Fruit fly (Drosophila melanogaster) whole organism, embryonic: ENCODE data around the gene CG7518.
A peak's percentile ranks its signal among the peaks of the same experiment; 100 is the strongest.

Experiments
- Abd-B ChIP-seq: fragments of 200-800 bp; sonication (Bioruptor generic); optimal IDR thresholded peaks from 2 replicates; lab custom pipeline; 2018; ENCODE audit warnings: missing biosample characterization, mild to moderate bottlenecking, missing genetic modification characterization, moderate library complexity
- Atf6 ChIP-seq: fragments of 200-800 bp; sonication (Bioruptor generic); IDR thresholded peaks from 2 replicates; pipeline ENCODE4 v1.3.6; 2022; ENCODE audit warnings: missing biosample characterization, missing genetic modification characterization
- CG10543 ChIP-seq: fragments of 200-800 bp; sonication (Bioruptor generic); optimal IDR thresholded peaks from 3 replicates; lab custom pipeline; 2017; ENCODE audit warnings: missing biosample characterization, mild to moderate bottlenecking, missing genetic modification characterization, moderate library complexity
- CG10959 ChIP-seq: fragments of 200-800 bp; sonication (Bioruptor generic); IDR thresholded peaks from 2 replicates; pipeline ENCODE4 v1.3.6; 2022; ENCODE audit warnings: missing biosample characterization, missing genetic modification characterization
- CG11695 ChIP-seq: fragments of 200-800 bp; sonication (Bioruptor generic); IDR thresholded peaks from 3 replicates; pipeline ENCODE4 v1.3.6; 2022; ENCODE audit warnings: missing biosample characterization, missing genetic modification characterization
- CG13894 ChIP-seq: fragments of 200-800 bp; sonication (Bioruptor generic); optimal IDR thresholded peaks from 3 replicates; lab custom pipeline; 2018; ENCODE audit warnings: missing biosample characterization, mild to moderate bottlenecking, missing genetic modification characterization, moderate library complexity
- CG17186 ChIP-seq: fragments of 200-800 bp; sonication (Bioruptor generic); optimal IDR thresholded peaks from 3 replicates; lab custom pipeline; 2017; ENCODE audit warnings: missing biosample characterization, missing genetic modification reagents, missing genetic modification characterization
- CG18011 ChIP-seq: fragments of 200-800 bp; sonication (Bioruptor generic); optimal IDR thresholded peaks from 2 replicates; lab custom pipeline; 2017; ENCODE audit warnings: missing biosample characterization, missing genetic modification characterization, mild to moderate bottlenecking, moderate library complexity, missing genotype
- CG18262 ChIP-seq: fragments of 200-800 bp; optimal IDR thresholded peaks from 3 replicates; lab custom pipeline; 2019; ENCODE audit warnings: missing biosample characterization, mild to moderate bottlenecking, missing genetic modification characterization, moderate library complexity
- CG18764 ChIP-seq: fragments of 200-800 bp; sonication (Bioruptor generic); optimal IDR thresholded peaks from 3 replicates; lab custom pipeline; 2016; ENCODE audit warnings: missing biosample characterization, missing genetic modification characterization
- CG30403 ChIP-seq: fragments of 200-800 bp; sonication (Bioruptor generic); optimal IDR thresholded peaks from 3 replicates; lab custom pipeline; 2016; ENCODE audit warnings: missing biosample characterization, missing genetic modification characterization
- CG3163 ChIP-seq: fragments of 200-800 bp; sonication (Bioruptor generic); optimal IDR thresholded peaks from 3 replicates; lab custom pipeline; 2016; ENCODE audit warnings: missing biosample characterization, missing genetic modification characterization
- CG33557 ChIP-seq: fragments of 200-800 bp; sonication (Bioruptor generic); optimal IDR thresholded peaks from 2 replicates; lab custom pipeline; 2019; ENCODE audit warnings: missing biosample characterization, mild to moderate bottlenecking, missing genetic modification characterization, moderate library complexity
- CG5180 ChIP-seq: fragments of 200-800 bp; sonication (Bioruptor generic); optimal IDR thresholded peaks from 3 replicates; lab custom pipeline; 2017; ENCODE audit warnings: missing biosample characterization, missing genetic modification characterization, mild to moderate bottlenecking, moderate library complexity, missing genetic modification reagents
- CG6175 ChIP-seq: fragments of 200-800 bp; sonication (Bioruptor generic); IDR thresholded peaks from 3 replicates; pipeline ENCODE4 v1.3.6; 2022; ENCODE audit warnings: missing biosample characterization, missing genetic modification characterization
- CG6272 ChIP-seq: fragments of 200-800 bp; sonication (Bioruptor generic); IDR thresholded peaks from 2 replicates; pipeline ENCODE4 v1.3.6; 2022; ENCODE audit warnings: missing biosample characterization, missing genetic modification characterization
- CG6765 ChIP-seq: fragments of 200-800 bp; sonication (Bioruptor generic); optimal IDR thresholded peaks from 3 replicates; lab custom pipeline; 2017; ENCODE audit warnings: missing biosample characterization, mild to moderate bottlenecking, missing genetic modification characterization
- CG7271 ChIP-seq: fragments of 200-800 bp; sonication (Bioruptor generic); optimal IDR thresholded peaks from 2 replicates; lab custom pipeline; 2018; ENCODE audit warnings: missing biosample characterization, mild to moderate bottlenecking, missing genetic modification characterization, moderate library complexity
- CG9797 ChIP-seq: fragments of 200-800 bp; sonication (Bioruptor generic); optimal IDR thresholded peaks from 3 replicates; lab custom pipeline; 2018; ENCODE audit warnings: missing biosample characterization, mild to moderate bottlenecking, missing genetic modification characterization
- CG9876 ChIP-seq: fragments of 200-800 bp; sonication (Bioruptor generic); optimal IDR thresholded peaks from 2 replicates; lab custom pipeline; 2016; ENCODE audit warnings: missing biosample characterization, missing genetic modification characterization
- CHES-1-like ChIP-seq: fragments of 200-800 bp; sonication (Bioruptor generic); optimal IDR thresholded peaks from 2 replicates; lab custom pipeline; 2016; ENCODE audit warnings: missing biosample characterization, missing genetic modification characterization
- CoRest ChIP-seq: fragments of 200-800 bp; sonication (Bioruptor generic); optimal IDR thresholded peaks from 3 replicates; lab custom pipeline; 2018; ENCODE audit warnings: missing biosample characterization, mild to moderate bottlenecking, missing genetic modification characterization, moderate library complexity
- D ChIP-seq, 2 experiments: fragments of 200-800 bp in 1 of 2; fragments of >200 bp in 1 of 2; sonication (Bioruptor generic) in 1 of 2; optimal IDR thresholded peaks; 2 replicates in 1 of 2; 3 replicates in 1 of 2; lab custom pipeline; 2017; ENCODE audit warnings: mild to moderate bottlenecking in 1 of 2, missing biosample characterization in 1 of 2, missing genetic modification characterization in 1 of 2, missing genetic modification reagents in 1 of 2
- Dek ChIP-seq: fragments of 200-800 bp; sonication (Bioruptor generic); optimal IDR thresholded peaks from 3 replicates; lab custom pipeline; 2019; ENCODE audit warnings: missing biosample characterization, mild to moderate bottlenecking, missing genetic modification characterization, moderate library complexity
- Fer1 ChIP-seq: fragments of 200-800 bp; sonication (Bioruptor generic); optimal IDR thresholded peaks from 2 replicates; lab custom pipeline; 2017; ENCODE audit warnings: missing biosample characterization, mild to moderate bottlenecking, missing genetic modification characterization
- Hand ChIP-seq: fragments of 200-800 bp; sonication (Bioruptor generic); optimal IDR thresholded peaks from 2 replicates; lab custom pipeline; 2017; ENCODE audit warnings: mild to moderate bottlenecking, missing biosample characterization, missing genetic modification reagents, missing genetic modification characterization
- NfI ChIP-seq: fragments of 200-800 bp; sonication (Bioruptor generic); optimal IDR thresholded peaks from 3 replicates; lab custom pipeline; 2018; ENCODE audit warnings: missing biosample characterization, mild to moderate bottlenecking, missing genetic modification characterization, moderate library complexity
- Oaz ChIP-seq: fragments of 200-800 bp; sonication (Bioruptor generic); IDR thresholded peaks from 2 replicates; pipeline ENCODE4 v1.3.6; 2022; ENCODE audit warnings: missing biosample characterization, missing genetic modification characterization
- Side ChIP-seq: fragments of 200-800 bp; sonication (Bioruptor generic); optimal IDR thresholded peaks from 2 replicates; lab custom pipeline; 2016; ENCODE audit warnings: missing biosample characterization, missing genetic modification characterization
- amos ChIP-seq: fragments of 200-800 bp; sonication (Bioruptor generic); IDR thresholded peaks from 2 replicates; pipeline ENCODE4 v1.3.6; 2022; ENCODE audit warnings: missing biosample characterization, missing genetic modification characterization; ENCODE audit not compliant: partially characterized antibody
- caup ChIP-seq: fragments of 200-800 bp; sonication (Bioruptor generic); optimal IDR thresholded peaks from 3 replicates; lab custom pipeline; 2017; ENCODE audit warnings: missing biosample characterization, mild to moderate bottlenecking, missing genetic modification characterization, moderate library complexity; ENCODE audit not compliant: severe bottlenecking
- cg ChIP-seq: fragments of 200-800 bp; sonication (Bioruptor generic); optimal IDR thresholded peaks from 3 replicates; lab custom pipeline; 2019; ENCODE audit warnings: missing biosample characterization, mild to moderate bottlenecking, missing genetic modification characterization, moderate library complexity
- crc ChIP-seq: fragments of 200-800 bp; sonication (Bioruptor generic); optimal IDR thresholded peaks from 2 replicates; lab custom pipeline; 2016; ENCODE audit warnings: missing biosample characterization, missing genetic modification characterization
- danr ChIP-seq: fragments of 200-800 bp; sonication (Bioruptor generic); IDR thresholded peaks from 2 replicates; pipeline ENCODE4 v1.3.6; 2022; ENCODE audit warnings: missing biosample characterization, missing genetic modification characterization
- dysf ChIP-seq: fragments of 200-800 bp; sonication (Bioruptor generic); IDR thresholded peaks from 3 replicates; pipeline ENCODE4 v1.3.6; 2022; ENCODE audit warnings: missing biosample characterization, missing genetic modification characterization
- fd102C ChIP-seq: fragments of 200-800 bp; sonication (Bioruptor generic); optimal IDR thresholded peaks from 2 replicates; lab custom pipeline; 2018; ENCODE audit warnings: missing biosample characterization, mild to moderate bottlenecking, missing genetic modification characterization, moderate library complexity
- gro ChIP-seq: fragments of 200-800 bp; sonication (Bioruptor generic); optimal IDR thresholded peaks from 2 replicates; lab custom pipeline; 2016; ENCODE audit warnings: missing biosample characterization, missing genetic modification characterization
- kni ChIP-seq: fragments of 200-800 bp; sonication (Bioruptor generic); optimal IDR thresholded peaks from 3 replicates; lab custom pipeline; 2017; ENCODE audit warnings: mild to moderate bottlenecking, missing biosample characterization, missing genetic modification reagents, missing genetic modification characterization
- lab ChIP-seq: fragments of 200-800 bp; sonication (Bioruptor generic); optimal IDR thresholded peaks from 3 replicates; lab custom pipeline; 2017; ENCODE audit warnings: missing biosample characterization, missing genetic modification characterization, mild to moderate bottlenecking, moderate library complexity, missing genetic modification reagents
- lbe ChIP-seq: fragments of 200-800 bp; sonication (Bioruptor generic); optimal IDR thresholded peaks from 2 replicates; lab custom pipeline; 2016; ENCODE audit warnings: missing biosample characterization, mild to moderate bottlenecking, missing genetic modification characterization
- lmd ChIP-seq: fragments of 200-800 bp; sonication (Bioruptor generic); IDR thresholded peaks from 2 replicates; pipeline ENCODE4 v1.3.6; 2022; ENCODE audit warnings: missing biosample characterization, missing genetic modification characterization
- odd ChIP-seq: fragments of 200-800 bp; sonication (Bioruptor generic); optimal IDR thresholded peaks from 2 replicates; lab custom pipeline; 2017; ENCODE audit warnings: missing biosample characterization, mild to moderate bottlenecking, missing genetic modification characterization
- pfk ChIP-seq: fragments of 200-800 bp; sonication (Bioruptor generic); optimal IDR thresholded peaks from 2 replicates; lab custom pipeline; 2018; ENCODE audit warnings: missing biosample characterization, mild to moderate bottlenecking, missing genetic modification characterization, moderate library complexity
- sim ChIP-seq: fragments of 200-800 bp; sonication (Bioruptor generic); IDR thresholded peaks from 2 replicates; pipeline ENCODE4 v1.3.6; 2022; ENCODE audit warnings: missing biosample characterization, missing genetic modification characterization
- sisA ChIP-seq: fragments of 200-800 bp; sonication (Bioruptor generic); IDR thresholded peaks from 2 replicates; pipeline ENCODE4 v1.3.6; 2022; ENCODE audit warnings: missing biosample characterization, missing genetic modification characterization
- sob ChIP-seq: fragments of 200-800 bp; sonication (Bioruptor generic); IDR thresholded peaks from 2 replicates; pipeline ENCODE4 v1.3.6; 2022; ENCODE audit warnings: missing biosample characterization, missing genetic modification characterization
- tio ChIP-seq: fragments of 200-800 bp; sonication (Bioruptor generic); optimal IDR thresholded peaks from 2 replicates; lab custom pipeline; 2017; ENCODE audit warnings: missing biosample characterization, missing genetic modification characterization, inconsistent platforms
- tx ChIP-seq: fragments of 200-800 bp; sonication (Bioruptor generic); optimal IDR thresholded peaks from 2 replicates; lab custom pipeline; 2016; ENCODE audit warnings: missing biosample characterization, missing genetic modification characterization
- yki ChIP-seq: fragments of >200 bp; optimal IDR thresholded peaks from 3 replicates; lab custom pipeline; 2018
- zf30C ChIP-seq: fragments of 200-800 bp; sonication (Bioruptor generic); optimal IDR thresholded peaks from 3 replicates; lab custom pipeline; 2018; ENCODE audit warnings: missing biosample characterization, mild to moderate bottlenecking, missing genetic modification characterization

CG7518 gene

dm6 chr3R:13032975-13033445 is 35.1 kb downstream of the CG7518 start (continued):
- TF ChIP-seq CG18011 (GFP tag; lab: Kevin White, UChicago) (no peak), lbe (no peak), CG9876 (no peak), CG7271 (no peak), CHES-1-like (GFP tag; lab: Kevin White, UChicago) (no peak), lab (peak; percentile 83), Side (GFP tag; lab: Kevin White, UChicago) (no peak), CG6175 (GFP tag; lab: Robert Waterston, UW) (no peak), Atf6 (GFP tag; lab: Robert Waterston, UW) (no peak), gro (GFP tag; lab: Kevin White, UChicago) (no peak), caup (peak; percentile 52), CG30403 (GFP tag; lab: Kevin White, UChicago) (no peak), amos (GFP tag; lab: Robert Waterston, UW) (no peak), Abd-B (GFP tag; lab: Kevin White, UChicago) (no peak), CG13894 (tag; lab: Kevin White, UChicago) (no peak), CG17186 (GFP tag; lab: Kevin White, UChicago) (peak; percentile 59), dysf (no peak), pfk (GFP tag; lab: Kevin White, UChicago) (peak; percentile 50), CG10959 (0 out of 2 replicates have a peak, but pooled peaks have one; percentile 12), Dek (tag; lab: Kevin White, UChicago) (peak; percentile 19), crc (GFP tag; lab: Kevin White, UChicago) (no peak), CG5180 (no peak), CoRest (tag; lab: Kevin White, UChicago) (no peak), CG9797 (GFP tag; lab: Kevin White, UChicago) (peak; percentile 5), zf30C (GFP tag; lab: Kevin White, UChicago) (no peak), CG33557 (no peak), Fer1 (GFP tag; lab: Kevin White, UChicago) (no peak), fd102C (GFP tag; lab: Kevin White, UChicago) (no peak), odd (GFP tag; lab: Kevin White, UChicago) (peak; percentile 51), Oaz (GFP tag; lab: Robert Waterston, UW) (no peak), CG6272 (no peak), lmd (GFP tag; lab: Robert Waterston, UW) (no peak), CG11695 (no peak), yki (no peak), D (optimal IDR thresholded peaks at IDR 0.05; lab: Kevin White, UChicago) (no peak), D (GFP tag; optimal IDR thresholded peaks at IDR 0.05; lab: Kevin White, UChicago) (peak; percentile 44), CG6765 (GFP tag; lab: Kevin White, UChicago) (peak; percentile 41), CG18764 (peak; percentile 42), tx (GFP tag; lab: Kevin White, UChicago) (no peak), cg (GFP tag; lab: Kevin White, UChicago) (no peak), CG18262 (tag; lab: Kevin White, UChicago) (no peak), danr (no peak), kni (GFP tag; lab: Kevin White, UChicago) (no peak), sisA (GFP tag; lab: Robert Waterston, UW) (no peak), CG3163 (GFP tag; lab: Kevin White, UChicago) (no peak), CG10543 (GFP tag; lab: Kevin White, UChicago) (peak; percentile 80), sob (GFP tag; lab: Robert Waterston, UW) (peak; percentile 51; the same call in 1 of the 2 replicates), sim (peak; percentile 31; the same call in 1 of the 2 replicates), Hand (no peak), tio (GFP tag; lab: Kevin White, UChicago) (no peak), NfI (no peak)
